Worm (Caenorhabditis elegans) whole organism, L4 larva: ENCODE measurements around the gene hum-6.

Source experiments
- F49E8.2 ChIP-seq: sonication (generic microtip); optimal IDR thresholded peaks from 2 replicates; lab custom pipeline; 2016; ENCODE audit warnings: missing compliant biosample characterization, mild to moderate bottlenecking, missing genetic modification characterization, borderline replicate concordance
- Y48G9A.11 ChIP-seq: fragments of 200-800 bp; sonication (Bioruptor generic); IDR thresholded peaks from 2 replicates; pipeline ENCODE4 v1.3.6; 2022; ENCODE audit warnings: missing genetic modification reagents, missing genetic modification characterization, missing compliant biosample characterization
- daf-12 ChIP-seq: fragments of 150-350 bp; optimal IDR thresholded peaks from 2 replicates; lab custom pipeline; 2014; ENCODE audit warnings: missing biosample characterization, missing genetic modification reagents, missing genetic modification characterization
- lin-39 ChIP-seq: fragments of 150-350 bp; optimal IDR thresholded peaks from 2 replicates; lab custom pipeline; 2014; ENCODE audit warnings: missing biosample characterization, missing genetic modification reagents, missing genetic modification characterization
- lsy-2 ChIP-seq, 2 experiments: fragments of 150-350 bp in 1 of 2; sonication (generic microtip) in 1 of 2; optimal IDR thresholded peaks; 2 replicates each; lab custom pipeline; 2014 to 2017; ENCODE audit warnings: missing biosample characterization in 2 of 2, missing genetic modification characterization in 2 of 2
- nhr-10 ChIP-seq: fragments of 150-350 bp; optimal IDR thresholded peaks from 2 replicates; lab custom pipeline; 2014; ENCODE audit warnings: missing biosample characterization, missing genetic modification characterization
- nhr-237 ChIP-seq: sonication (generic microtip); optimal IDR thresholded peaks from 2 replicates; lab custom pipeline; 2017; ENCODE audit warnings: missing biosample characterization, missing genetic modification characterization
- nhr-28 ChIP-seq: fragments of 150-350 bp; optimal IDR thresholded peaks from 2 replicates; lab custom pipeline; 2014; ENCODE audit warnings: missing biosample characterization, missing genetic modification characterization
- skn-1 ChIP-seq: fragments of 150-350 bp; optimal IDR thresholded peaks from 2 replicates; lab custom pipeline; 2014; ENCODE audit warnings: missing biosample characterization, missing genetic modification characterization
- spr-3 ChIP-seq: fragments of 200-800 bp; sonication (Bioruptor generic); optimal IDR thresholded peaks from 2 replicates; lab custom pipeline; 2018; ENCODE audit warnings: mild to moderate bottlenecking, missing genetic modification characterization, missing compliant biosample characterization
- unc-39 ChIP-seq: sonication (generic microtip); optimal IDR thresholded peaks from 2 replicates; lab custom pipeline; 2017; ENCODE audit warnings: missing biosample characterization, missing genetic modification characterization

- TF ChIP-seq Y48G9A.11 (GFP tag; lab: Robert Waterston, UW): peak; percentile 23; the same call in 1 of the 2 replicates
- no peak for TF ChIP-seq lin-39
- TF ChIP-seq spr-3 (GFP tag; lab: Kevin White, UChicago): no peak
- no peak for TF ChIP-seq daf-12 (tag; lab: Kevin White, UChicago)
- no peak for TF ChIP-seq skn-1 (tag; lab: Kevin White, UChicago)
- no peak for TF ChIP-seq unc-39 (tag; lab: Kevin White, UChicago)
- no peak for TF ChIP-seq nhr-237 (tag; lab: Kevin White, UChicago)
- no peak for TF ChIP-seq nhr-10 (tag; lab: Kevin White, UChicago)
- TF ChIP-seq lsy-2 (tag; optimal IDR thresholded peaks at IDR 0.05; lab: Kevin White, UChicago): no peak
- no peak for TF ChIP-seq F49E8.2 (tag; lab: Kevin White, UChicago)
- TF ChIP-seq nhr-28 (tag; lab: Kevin White, UChicago): no peak
These were observed 60.0 kb downstream of the hum-6 start for ce11 chrX:2362872-2363271.
